Fruit fly (Drosophila melanogaster) whole organism, wandering third instar larva: ENCODE measurements around the gene CG42750.

ENCODE experiments used
- Abd-B ChIP-seq: fragments of >200 bp; optimal IDR thresholded peaks from 2 replicates; lab custom pipeline; 2017; ENCODE audit warnings: missing biosample characterization, missing genetic modification characterization
- CG9705 ChIP-seq: fragments of 200-800 bp; sonication (Bioruptor generic); optimal IDR thresholded peaks from 2 replicates; lab custom pipeline; 2018; ENCODE audit warnings: missing biosample characterization, mild to moderate bottlenecking, missing genetic modification characterization
- CrebA ChIP-seq: fragments of 200-800 bp; sonication (Bioruptor generic); optimal IDR thresholded peaks from 2 replicates; lab custom pipeline; 2016; ENCODE audit warnings: missing biosample characterization, mild to moderate bottlenecking, missing genetic modification characterization, borderline replicate concordance
- GATAd ChIP-seq: sonication (Bioruptor generic); optimal IDR thresholded peaks from 2 replicates; lab custom pipeline; 2016; ENCODE audit warnings: missing biosample characterization, missing genetic modification characterization
- HLH106 ChIP-seq: fragments of 200-800 bp; optimal IDR thresholded peaks from 3 replicates; lab custom pipeline; 2019; ENCODE audit warnings: missing biosample characterization, mild to moderate bottlenecking, missing genetic modification characterization, moderate library complexity
- Hnf4 ChIP-seq: fragments of 200-800 bp; sonication (Bioruptor generic); optimal IDR thresholded peaks from 2 replicates; lab custom pipeline; 2016; ENCODE audit warnings: missing biosample characterization, mild to moderate bottlenecking, missing genetic modification characterization
- Hr83 ChIP-seq: fragments of 200-300 bp; sonication (Bioruptor generic); optimal IDR thresholded peaks from 2 replicates; lab custom pipeline; 2016; ENCODE audit warnings: missing biosample characterization, mild to moderate bottlenecking, missing genetic modification characterization, moderate library complexity; ENCODE audit not compliant: poor library complexity, severe bottlenecking
- Jra ChIP-seq: sonication (Bioruptor generic); optimal IDR thresholded peaks from 2 replicates; lab custom pipeline; 2016; ENCODE audit warnings: missing biosample characterization, missing genetic modification characterization
- N ChIP-seq: fragments of >200 bp; optimal IDR thresholded peaks from 2 replicates; lab custom pipeline; 2018; ENCODE audit warnings: missing biosample characterization, missing external identifiers, missing genetic modification characterization
- Rel ChIP-seq, 2 experiments: fragments of 200-800 bp; sonication (Bioruptor generic) in 1 of 2; optimal IDR thresholded peaks; 2 replicates in 1 of 2; 3 replicates in 1 of 2; lab custom pipeline; 2016 to 2019; ENCODE audit warnings: mild to moderate bottlenecking in 2 of 2, missing biosample characterization in 2 of 2, missing genetic modification characterization in 2 of 2, moderate library complexity in 1 of 2
- Sp1 ChIP-seq: fragments of 200-800 bp; sonication (Bioruptor generic); optimal IDR thresholded peaks from 3 replicates; lab custom pipeline; 2019; ENCODE audit warnings: missing biosample characterization, mild to moderate bottlenecking, missing genetic modification characterization, moderate library complexity
- Vsx2 ChIP-seq: fragments of 200-300, 225-300 bp; sonication (Bioruptor generic); optimal IDR thresholded peaks from 2 replicates; lab custom pipeline; 2018; ENCODE audit warnings: missing biosample characterization, missing genetic modification characterization; ENCODE audit not compliant: partially characterized antibody
- br ChIP-seq: fragments of 200-800 bp; sonication (Bioruptor generic); optimal IDR thresholded peaks from 2 replicates; lab custom pipeline; 2016; ENCODE audit warnings: missing biosample characterization, missing genetic modification characterization
- brk ChIP-seq: fragments of 200-800 bp; sonication (Bioruptor generic); optimal IDR thresholded peaks from 2 replicates; lab custom pipeline; 2016; ENCODE audit warnings: missing biosample characterization, mild to moderate bottlenecking, missing genetic modification characterization
- dl ChIP-seq, 2 experiments: fragments of 175-275, 200-275 bp in 1 of 2; fragments of 200-275 bp in 1 of 2; sonication (Bioruptor generic); optimal IDR thresholded peaks; lab custom pipeline; 2018; ENCODE audit warnings: mild to moderate bottlenecking in 2 of 2, missing biosample characterization in 2 of 2, missing genetic modification characterization in 2 of 2, moderate library complexity in 2 of 2; ENCODE audit not compliant: partially characterized antibody in 2 of 2, insufficient read depth in 1 of 2
- ey ChIP-seq: fragments of 200-800 bp; sonication (Bioruptor generic); optimal IDR thresholded peaks from 2 replicates; lab custom pipeline; 2016; ENCODE audit warnings: missing biosample characterization, missing genetic modification characterization
- foxo ChIP-seq, 2 experiments: fragments of 200-800 bp; sonication (Bioruptor generic); optimal IDR thresholded peaks; 2 replicates in 1 of 2; 3 replicates in 1 of 2; lab custom pipeline; 2016 to 2017; ENCODE audit warnings: missing biosample characterization in 2 of 2, missing genetic modification characterization in 2 of 2
- fru ChIP-seq: fragments of 200-800 bp; sonication (Bioruptor generic); optimal IDR thresholded peaks from 3 replicates; lab custom pipeline; 2016; ENCODE audit warnings: missing biosample characterization, mild to moderate bottlenecking, missing genetic modification characterization
- jim ChIP-seq: fragments of 175-275, 200-325 bp; sonication (Bioruptor generic); optimal IDR thresholded peaks from 2 replicates; lab custom pipeline; 2016; ENCODE audit warnings: missing biosample characterization, mild to moderate bottlenecking, missing genetic modification characterization
- sage ChIP-seq: fragments of 200-800 bp; sonication (Bioruptor generic); optimal IDR thresholded peaks from 2 replicates; lab custom pipeline; 2016; ENCODE audit warnings: missing biosample characterization, mild to moderate bottlenecking, missing genetic modification characterization
- sv ChIP-seq: fragments of 200-800 bp; sonication (Bioruptor generic); optimal IDR thresholded peaks from 3 replicates; lab custom pipeline; 2016; ENCODE audit warnings: missing biosample characterization, missing genetic modification characterization
- tai ChIP-seq: sonication (Bioruptor generic); optimal IDR thresholded peaks from 2 replicates; lab custom pipeline; 2016; ENCODE audit warnings: missing biosample characterization, missing genetic modification characterization
- woc ChIP-seq: sonication (Bioruptor generic); optimal IDR thresholded peaks from 2 replicates; lab custom pipeline; 2016; ENCODE audit warnings: missing biosample characterization, mild to moderate bottlenecking, missing genetic modification characterization

CG42750 gene

DNA sequence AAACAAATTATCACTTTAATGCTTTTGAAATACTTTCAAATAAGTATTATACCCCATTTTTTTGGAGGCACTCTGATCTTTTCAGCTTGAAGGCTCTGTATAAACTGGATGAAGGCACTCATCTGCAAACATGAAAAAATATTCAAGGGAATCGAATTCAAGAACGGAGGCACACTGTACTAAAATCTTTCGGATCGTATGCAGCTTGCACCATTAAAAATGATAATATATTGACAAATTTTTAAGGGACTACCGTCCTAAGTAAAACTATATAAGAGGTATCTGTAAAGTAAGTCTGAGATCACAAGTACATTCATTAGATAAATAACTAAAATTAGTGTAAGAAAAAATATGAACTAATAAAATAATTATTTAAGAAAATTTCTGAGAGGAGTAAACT is 162.5 kb downstream of the CG42750 start, which contains the start of gene CG44476:
Gene CG44476 (minus strand): TSS at position 101 of the 400 bp plus-strand sequence.
- TF ChIP-seq CrebA (GFP tag; lab: Kevin White, UChicago) (no peak), Sp1 (no peak), foxo (GFP tag; optimal IDR thresholded peaks at IDR 0.05; lab: Kevin White, UChicago) (no peak), HLH106 (tag; lab: Kevin White, UChicago) (no peak), GATAd (GFP tag; lab: Kevin White, UChicago) (no peak), fru (GFP tag; lab: Kevin White, UChicago) (no peak), tai (GFP tag; lab: Kevin White, UChicago) (no peak)

dm6 chr2L:18112435-18112834 is 163.1 kb downstream of the CG42750 start:
- TF ChIP-seq GATAd (GFP tag; lab: Kevin White, UChicago) = no peak
- no peak for TF ChIP-seq woc (GFP tag; lab: Kevin White, UChicago)
- TF ChIP-seq brk (GFP tag; lab: Kevin White, UChicago) = no peak
- TF ChIP-seq sage (GFP tag; lab: Kevin White, UChicago) = no peak
- TF ChIP-seq CG9705 (GFP tag; lab: Kevin White, UChicago) = no peak
- no peak for TF ChIP-seq br (GFP tag; lab: Kevin White, UChicago)
- no peak for TF ChIP-seq HLH106 (tag; lab: Kevin White, UChicago)
- TF ChIP-seq dl (GFP tag; optimal IDR thresholded peaks at IDR 0.05; lab: Kevin White, UChicago; ENCODE audit: insufficient read depth in 1 of 2, partially characterized antibody in 2 of 2) = no peak
- no peak for TF ChIP-seq Rel (GFP tag; optimal IDR thresholded peaks at IDR 0.05; lab: Kevin White, UChicago)
- no peak for TF ChIP-seq Rel (tag; optimal IDR thresholded peaks at IDR 0.05; lab: Kevin White, UChicago)
- TF ChIP-seq Vsx2 = no peak
- no peak for TF ChIP-seq sv (GFP tag; lab: Kevin White, UChicago)
- TF ChIP-seq fru (GFP tag; lab: Kevin White, UChicago) = no peak
- TF ChIP-seq Hr83 (GFP tag; lab: Kevin White, UChicago) = no peak
- no peak for TF ChIP-seq jim (GFP tag; lab: Kevin White, UChicago)
- no peak for TF ChIP-seq ey
- TF ChIP-seq Jra (GFP tag; lab: Kevin White, UChicago) = no peak
- no peak for TF ChIP-seq Hnf4 (GFP tag; lab: Kevin White, UChicago)
- TF ChIP-seq N (GFP tag; lab: Kevin White, UChicago) = no peak
- no peak for TF ChIP-seq tai (GFP tag; lab: Kevin White, UChicago)
- TF ChIP-seq Abd-B = no peak
